Worm (Caenorhabditis elegans) whole organism, late embryonic: Measurements from ENCODE around the gene gasr-8.

Source experiments
- F13H6.1 ChIP-seq: sonication (generic microtip); optimal IDR thresholded peaks from 2 replicates; lab custom pipeline; 2016; ENCODE audit warnings: missing genetic modification characterization, missing compliant biosample characterization
- K09A11.1 ChIP-seq: sonication (generic microtip); optimal IDR thresholded peaks from 2 replicates; lab custom pipeline; 2017; ENCODE audit warnings: antibody characterized with exemption, mild to moderate bottlenecking, missing genetic modification characterization, missing compliant biosample characterization; ENCODE audit not compliant: insufficient read depth
- T23F11.4 ChIP-seq: fragments of 200-800 bp; sonication (Bioruptor generic); optimal IDR thresholded peaks from 2 replicates; lab custom pipeline; 2018; ENCODE audit warnings: mild to moderate bottlenecking, missing genetic modification characterization, missing compliant biosample characterization
- Y22D7AL.16 ChIP-seq: sonication (generic microtip); optimal IDR thresholded peaks from 2 replicates; lab custom pipeline; 2016; ENCODE audit warnings: missing genetic modification characterization, missing compliant biosample characterization
- ama-1 ChIP-seq: fragments of 150-350 bp; optimal IDR thresholded peaks from 2 replicates; lab custom pipeline; 2014
- ceh-14 ChIP-seq: sonication (generic microtip); optimal IDR thresholded peaks from 2 replicates; lab custom pipeline; 2016; ENCODE audit warnings: missing genotype, missing genetic modification characterization, missing compliant biosample characterization
- ceh-30 ChIP-seq: fragments of 150-350 bp; optimal IDR thresholded peaks from 2 replicates; lab custom pipeline; 2014; ENCODE audit warnings: missing biosample characterization, missing genetic modification characterization
- ceh-31 ChIP-seq: sonication (generic microtip); optimal IDR thresholded peaks from 2 replicates; lab custom pipeline; 2016; ENCODE audit warnings: missing genetic modification characterization, missing compliant biosample characterization
- ceh-34 ChIP-seq: sonication (generic microtip); optimal IDR thresholded peaks from 2 replicates; lab custom pipeline; 2016; ENCODE audit warnings: mild to moderate bottlenecking, missing genetic modification characterization, missing compliant biosample characterization
- ceh-6 ChIP-seq: fragments of 200-800 bp; sonication (Bioruptor generic); optimal IDR thresholded peaks from 2 replicates; lab custom pipeline; 2018; ENCODE audit warnings: mild to moderate bottlenecking, missing genetic modification characterization, missing compliant biosample characterization
- ceh-9 ChIP-seq: sonication (generic microtip); optimal IDR thresholded peaks from 2 replicates; lab custom pipeline; 2016; ENCODE audit warnings: mild to moderate bottlenecking, missing genetic modification characterization, inconsistent platforms, missing compliant biosample characterization
- che-1 ChIP-seq: sonication (generic microtip); optimal IDR thresholded peaks from 2 replicates; lab custom pipeline; 2016; ENCODE audit warnings: mild to moderate bottlenecking, missing genetic modification characterization, missing compliant biosample characterization
- elt-4 ChIP-seq: sonication (generic microtip); optimal IDR thresholded peaks from 2 replicates; lab custom pipeline; 2016; ENCODE audit warnings: missing genetic modification characterization, missing compliant biosample characterization
- ets-4 ChIP-seq: sonication (generic microtip); optimal IDR thresholded peaks from 2 replicates; lab custom pipeline; 2016; ENCODE audit warnings: missing genetic modification characterization, missing compliant biosample characterization
- eyg-1 ChIP-seq: sonication (generic microtip); optimal IDR thresholded peaks from 2 replicates; lab custom pipeline; 2016; ENCODE audit warnings: missing genotype, missing genetic modification characterization, missing compliant biosample characterization
- fkh-6 ChIP-seq: sonication (generic microtip); optimal IDR thresholded peaks from 2 replicates; lab custom pipeline; 2016; ENCODE audit warnings: missing genetic modification characterization, missing compliant biosample characterization
- gmeb-2 ChIP-seq: sonication (generic microtip); optimal IDR thresholded peaks from 2 replicates; lab custom pipeline; 2016; ENCODE audit warnings: missing genetic modification characterization, inconsistent platforms, missing compliant biosample characterization
- hlh-15 ChIP-seq: sonication (generic microtip); optimal IDR thresholded peaks from 2 replicates; lab custom pipeline; 2016; ENCODE audit warnings: missing genetic modification characterization, missing compliant biosample characterization
- hlh-30 ChIP-seq: sonication (generic microtip); optimal IDR thresholded peaks from 2 replicates; lab custom pipeline; 2017; ENCODE audit warnings: antibody characterized with exemption, missing genetic modification characterization, missing compliant biosample characterization; ENCODE audit not compliant: insufficient read depth
- hlh-6 ChIP-seq: sonication (generic microtip); optimal IDR thresholded peaks from 2 replicates; lab custom pipeline; 2016; ENCODE audit warnings: missing genotype, missing genetic modification characterization, missing compliant biosample characterization
- lim-6 ChIP-seq: sonication (generic microtip); optimal IDR thresholded peaks from 2 replicates; lab custom pipeline; 2016; ENCODE audit warnings: missing genetic modification characterization, missing compliant biosample characterization
- lin-11 ChIP-seq: fragments of 200-800 bp; sonication (Bioruptor generic); optimal IDR thresholded peaks from 2 replicates; lab custom pipeline; 2018; ENCODE audit warnings: mild to moderate bottlenecking, missing genetic modification characterization, missing compliant biosample characterization
- mec-3 ChIP-seq: sonication (generic microtip); optimal IDR thresholded peaks from 2 replicates; lab custom pipeline; 2016; ENCODE audit warnings: borderline replicate concordance, missing genetic modification characterization, missing compliant biosample characterization
- npax-4 ChIP-seq: sonication (generic microtip); optimal IDR thresholded peaks from 2 replicates; lab custom pipeline; 2016; ENCODE audit warnings: missing genetic modification characterization, missing compliant biosample characterization
- odd-2 ChIP-seq: sonication (generic microtip); optimal IDR thresholded peaks from 2 replicates; lab custom pipeline; 2017; ENCODE audit warnings: antibody characterized with exemption, mild to moderate bottlenecking, missing genetic modification characterization, missing compliant biosample characterization
- pha-2 ChIP-seq: sonication (generic microtip); optimal IDR thresholded peaks from 2 replicates; lab custom pipeline; 2017; ENCODE audit warnings: mild to moderate bottlenecking, missing genetic modification characterization, missing compliant biosample characterization
- pha-4 ChIP-seq: fragments of 150-350 bp; optimal IDR thresholded peaks from 2 replicates; lab custom pipeline; 2018; ENCODE audit warnings: missing biosample characterization, missing genetic modification reagents, missing genetic modification characterization
- pqm-1 ChIP-seq: sonication (generic microtip); optimal IDR thresholded peaks from 2 replicates; lab custom pipeline; 2016; ENCODE audit warnings: missing genetic modification characterization, missing compliant biosample characterization
- ref-2 ChIP-seq: sonication (generic microtip); optimal IDR thresholded peaks from 2 replicates; lab custom pipeline; 2016; ENCODE audit warnings: missing genetic modification characterization, missing compliant biosample characterization
- rnt-1 ChIP-seq: sonication (generic microtip); optimal IDR thresholded peaks from 2 replicates; lab custom pipeline; 2016; ENCODE audit warnings: missing genetic modification characterization, missing compliant biosample characterization
- sox-4 ChIP-seq: sonication (generic microtip); optimal IDR thresholded peaks from 2 replicates; lab custom pipeline; 2017; ENCODE audit warnings: mild to moderate bottlenecking, missing genetic modification characterization, inconsistent platforms, missing compliant biosample characterization
- tbx-7 ChIP-seq: sonication (generic microtip); optimal IDR thresholded peaks from 2 replicates; lab custom pipeline; 2016; ENCODE audit warnings: missing genotype, missing genetic modification characterization, missing compliant biosample characterization
- ttx-3 ChIP-seq: sonication (generic microtip); optimal IDR thresholded peaks from 2 replicates; lab custom pipeline; 2016; ENCODE audit warnings: missing genetic modification reagents, missing genetic modification characterization, missing compliant biosample characterization
- zip-5 ChIP-seq: sonication (generic microtip); optimal IDR thresholded peaks from 2 replicates; lab custom pipeline; 2016; ENCODE audit warnings: missing genetic modification characterization, missing compliant biosample characterization

gasr-8 gene

ce11 chrV:14685435-14686058 is 3.4 kb upstream of the gasr-8 start, which contains the start of gene C47E8.4 (continued):
- TF ChIP-seq F13H6.1 (peak; percentile 88), npax-4 (tag; lab: Kevin White, UChicago) (no peak), pha-4 (tag; lab: Kevin White, UChicago) (no peak), odd-2 (no peak), ceh-30 (tag; lab: Kevin White, UChicago) (peak; percentile 87), mec-3 (tag; lab: Kevin White, UChicago) (peak; percentile 83), ceh-14 (tag; lab: Kevin White, UChicago) (peak; percentile 86), tbx-7 (tag; lab: Kevin White, UChicago) (peak; percentile 95), ceh-34 (tag; lab: Kevin White, UChicago) (peak; percentile 88), sox-4 (tag; lab: Kevin White, UChicago) (no peak), pha-2 (peak; percentile 52), lin-11 (no peak), ama-1 (no peak), ceh-31 (tag; lab: Kevin White, UChicago) (peak; percentile 98), che-1 (tag; lab: Kevin White, UChicago) (peak; percentile 6), gmeb-2 (tag; lab: Kevin White, UChicago) (no peak), hlh-6 (no peak), ref-2 (tag; lab: Kevin White, UChicago) (peak; percentile 98), ceh-9 (no peak), ttx-3 (tag; lab: Kevin White, UChicago) (peak; percentile 47), ceh-6 (GFP tag; lab: Kevin White, UChicago) (no peak), hlh-30 (tag; lab: Kevin White, UChicago) (peak; percentile 33), zip-5 (tag; lab: Kevin White, UChicago) (peak; percentile 72), eyg-1 (tag; lab: Kevin White, UChicago) (peak; percentile 78), Y22D7AL.16 (no peak), K09A11.1 (tag; lab: Kevin White, UChicago) (peak; percentile 25), elt-4 (tag; lab: Kevin White, UChicago) (no peak), hlh-15 (tag; lab: Kevin White, UChicago) (no peak), rnt-1 (tag; lab: Kevin White, UChicago) (peak; percentile 93), ets-4 (tag; lab: Kevin White, UChicago) (peak; percentile 94)

ce11 chrV:14686231-14687105 is 2.4 kb upstream of the gasr-8 start:
- TF ChIP-seq elt-4 (tag; lab: Kevin White, UChicago): no peak
- peak; percentile 4 for TF ChIP-seq pqm-1 (tag; lab: Kevin White, UChicago)
- TF ChIP-seq tbx-7 (tag; lab: Kevin White, UChicago): no peak
- peak; percentile 8 for TF ChIP-seq hlh-6
- TF ChIP-seq hlh-30 (tag; lab: Kevin White, UChicago): no peak

- TF ChIP-seq T23F11.4: peak; percentile 2
- no peak for TF ChIP-seq fkh-6
- no peak for TF ChIP-seq lim-6 (tag; lab: Kevin White, UChicago)
- no peak for TF ChIP-seq ceh-31 (tag; lab: Kevin White, UChicago)
- TF ChIP-seq, all 69 proteins: peak for 1
Measured at ce11 chrV:14687106-14687964, 1.6 kb upstream of the gasr-8 start.
